Fruit fly (Drosophila melanogaster) whole organism, prepupa: ENCODE results near the gene Graf.

ENCODE experiments used
- Blimp-1 ChIP-seq: fragments of 200-800 bp; sonication (Bioruptor generic); optimal IDR thresholded peaks from 3 replicates; lab custom pipeline; 2017; ENCODE audit warnings: missing biosample characterization, missing genetic modification characterization, mild to moderate bottlenecking, moderate library complexity, missing genetic modification reagents
- CG10669 ChIP-seq: fragments of 200-800 bp; sonication (Bioruptor generic); optimal IDR thresholded peaks from 3 replicates; lab custom pipeline; 2018; ENCODE audit warnings: missing biosample characterization, mild to moderate bottlenecking, missing genetic modification characterization, moderate library complexity
- CG11762 ChIP-seq: fragments of 200-800 bp; sonication (Bioruptor generic); optimal IDR thresholded peaks from 3 replicates; lab custom pipeline; 2016; ENCODE audit warnings: missing biosample characterization, missing genetic modification characterization; ENCODE audit not compliant: insufficient read depth
- CG15336 ChIP-seq: fragments of 200-800 bp; sonication (Bioruptor generic); IDR thresholded peaks from 2 replicates; pipeline ENCODE4 v1.3.6; 2022; ENCODE audit warnings: missing biosample characterization, missing genetic modification characterization
- CG1621 ChIP-seq: fragments of 200-800 bp; sonication (Bioruptor generic); optimal IDR thresholded peaks from 3 replicates; lab custom pipeline; 2018; ENCODE audit warnings: missing biosample characterization, mild to moderate bottlenecking, missing genetic modification characterization
- CG3032 ChIP-seq: fragments of 200-800 bp; optimal IDR thresholded peaks from 2 replicates; lab custom pipeline; 2019; ENCODE audit warnings: missing biosample characterization, mild to moderate bottlenecking, missing genetic modification characterization, moderate library complexity
- CG32006 ChIP-seq: fragments of 200-800 bp; sonication (Bioruptor generic); optimal IDR thresholded peaks from 3 replicates; lab custom pipeline; 2017; ENCODE audit warnings: missing biosample characterization, mild to moderate bottlenecking, missing genetic modification characterization
- CG34406 ChIP-seq: fragments of 200-800 bp; sonication (Bioruptor generic); optimal IDR thresholded peaks from 3 replicates; lab custom pipeline; 2016; ENCODE audit warnings: missing biosample characterization, missing genetic modification characterization
- CG3919 ChIP-seq: fragments of 200-800 bp; sonication (Bioruptor generic); optimal IDR thresholded peaks from 3 replicates; lab custom pipeline; 2016; ENCODE audit warnings: missing biosample characterization, missing genetic modification characterization
- CG6163 ChIP-seq: fragments of 200-800 bp; sonication (Bioruptor generic); IDR thresholded peaks from 3 replicates; pipeline ENCODE4 v1.3.6; 2022; ENCODE audit warnings: missing biosample characterization, missing genetic modification characterization
- CG6276 ChIP-seq: fragments of 200-800 bp; sonication (Bioruptor generic); optimal IDR thresholded peaks from 2 replicates; lab custom pipeline; 2017; ENCODE audit warnings: missing biosample characterization, mild to moderate bottlenecking, missing genetic modification characterization
- CG6808 ChIP-seq: fragments of 200-800 bp; sonication (Bioruptor generic); optimal IDR thresholded peaks from 3 replicates; lab custom pipeline; 2017; ENCODE audit warnings: missing biosample characterization, missing genetic modification characterization, mild to moderate bottlenecking, moderate library complexity, missing genetic modification reagents
- CG6854 ChIP-seq: fragments of 200-800 bp; sonication (Bioruptor generic); optimal IDR thresholded peaks from 2 replicates; lab custom pipeline; 2017; ENCODE audit warnings: missing biosample characterization, mild to moderate bottlenecking, missing genetic modification characterization
- CG7368 ChIP-seq: fragments of 200-800 bp; sonication (Bioruptor generic); optimal IDR thresholded peaks from 3 replicates; lab custom pipeline; 2016; ENCODE audit warnings: missing biosample characterization, missing genetic modification characterization
- CG8119 ChIP-seq: fragments of 200-800 bp; sonication (Bioruptor generic); IDR thresholded peaks from 3 replicates; pipeline ENCODE4 v1.3.6; 2022; ENCODE audit warnings: missing biosample characterization, missing genetic modification characterization
- CG9139 ChIP-seq: fragments of 200-800 bp; sonication (Bioruptor generic); optimal IDR thresholded peaks from 3 replicates; lab custom pipeline; 2017; ENCODE audit warnings: missing biosample characterization, mild to moderate bottlenecking, missing genetic modification characterization
- Eip78C ChIP-seq: fragments of 200-800 bp; sonication (Bioruptor generic); peaks from one replicate; lab custom pipeline; 2016; ENCODE audit warnings: missing biosample characterization, missing genetic modification characterization
- Eip93F ChIP-seq: fragments of 200-800 bp; sonication (Bioruptor generic); optimal IDR thresholded peaks from 2 replicates; lab custom pipeline; 2016; ENCODE audit warnings: missing biosample characterization, mild to moderate bottlenecking, missing genetic modification characterization
- Ets21C ChIP-seq: fragments of 200-800 bp; sonication (Bioruptor generic); optimal IDR thresholded peaks from 3 replicates; lab custom pipeline; 2016; ENCODE audit warnings: missing biosample characterization, missing genetic modification characterization
- Ets96B ChIP-seq: fragments of 200-800 bp; optimal IDR thresholded peaks from 2 replicates; lab custom pipeline; 2019; ENCODE audit warnings: missing biosample characterization, mild to moderate bottlenecking, missing genetic modification characterization, moderate library complexity
- Gug ChIP-seq: fragments of 200-800 bp; sonication (Bioruptor generic); IDR thresholded peaks from 2 replicates; pipeline ENCODE4 v1.3.6; 2022; ENCODE audit warnings: missing biosample characterization, missing genetic modification characterization
- Hr38 ChIP-seq: sonication (Bioruptor generic); optimal IDR thresholded peaks from 2 replicates; lab custom pipeline; 2016; ENCODE audit warnings: missing biosample characterization, missing genetic modification characterization
- Hr4 ChIP-seq: fragments of 200-800 bp; sonication (Bioruptor generic); optimal IDR thresholded peaks from 3 replicates; lab custom pipeline; 2016; ENCODE audit warnings: missing biosample characterization, missing genetic modification characterization
- Met ChIP-seq: fragments of 200-800 bp; sonication (Bioruptor generic); optimal IDR thresholded peaks from 3 replicates; lab custom pipeline; 2016; ENCODE audit warnings: missing biosample characterization, missing genetic modification characterization
- OdsH ChIP-seq: fragments of 200-800 bp; sonication (Bioruptor generic); optimal IDR thresholded peaks from 3 replicates; lab custom pipeline; 2016; ENCODE audit warnings: missing biosample characterization, missing genetic modification characterization
- Smox ChIP-seq: fragments of 200-800 bp; sonication (Bioruptor generic); optimal IDR thresholded peaks from 3 replicates; lab custom pipeline; 2016; ENCODE audit warnings: missing biosample characterization, missing genetic modification characterization
- Sox102F ChIP-seq: fragments of 200-800 bp; sonication (Bioruptor generic); optimal IDR thresholded peaks from 2 replicates; lab custom pipeline; 2016; ENCODE audit warnings: missing biosample characterization, mild to moderate bottlenecking, missing genetic modification characterization
- Sox14 ChIP-seq: fragments of 200-800 bp; sonication (Bioruptor generic); optimal IDR thresholded peaks from 3 replicates; lab custom pipeline; 2016; ENCODE audit warnings: missing biosample characterization, missing genetic modification characterization
- achi ChIP-seq: fragments of 200-800 bp; sonication (Bioruptor generic); optimal IDR thresholded peaks from 3 replicates; lab custom pipeline; 2016; ENCODE audit warnings: missing biosample characterization, missing genetic modification characterization
- cyc ChIP-seq: fragments of 200-800 bp; sonication (Bioruptor generic); optimal IDR thresholded peaks from 3 replicates; lab custom pipeline; 2016; ENCODE audit warnings: missing biosample characterization, missing genetic modification characterization
- dac ChIP-seq: fragments of 200-800 bp; sonication (Bioruptor generic); optimal IDR thresholded peaks from 2 replicates; lab custom pipeline; 2017; ENCODE audit warnings: missing biosample characterization, mild to moderate bottlenecking, missing genetic modification characterization
- dsx ChIP-seq: fragments of 200-800 bp; optimal IDR thresholded peaks from 3 replicates; lab custom pipeline; 2019; ENCODE audit warnings: missing biosample characterization, mild to moderate bottlenecking, missing genetic modification characterization, moderate library complexity; ENCODE audit not compliant: poor library complexity, severe bottlenecking
- eg ChIP-seq: fragments of 200-800 bp; sonication (Bioruptor generic); IDR thresholded peaks from 3 replicates; pipeline ENCODE4 v1.3.6; 2022; ENCODE audit warnings: missing biosample characterization, missing genetic modification characterization
- esn ChIP-seq: fragments of 200-800 bp; sonication (Bioruptor generic); optimal IDR thresholded peaks from 2 replicates; lab custom pipeline; 2016; ENCODE audit warnings: missing biosample characterization, mild to moderate bottlenecking, missing genetic modification characterization, moderate library complexity
- fd59A ChIP-seq: fragments of 200-800 bp; sonication (Bioruptor generic); optimal IDR thresholded peaks from 2 replicates; lab custom pipeline; 2017; ENCODE audit warnings: missing biosample characterization, mild to moderate bottlenecking, missing genetic modification characterization, missing genetic modification reagents
- fkh ChIP-seq: fragments of 200-800 bp; sonication (Bioruptor generic); optimal IDR thresholded peaks from 3 replicates; lab custom pipeline; 2017; ENCODE audit warnings: missing biosample characterization, mild to moderate bottlenecking, missing genetic modification characterization, moderate library complexity
- lz ChIP-seq: fragments of 200-800 bp; sonication (Bioruptor generic); optimal IDR thresholded peaks from 3 replicates; lab custom pipeline; 2016; ENCODE audit warnings: missing biosample characterization, missing genetic modification characterization
- pdm3 ChIP-seq: fragments of 200-800 bp; sonication (Bioruptor generic); optimal IDR thresholded peaks from 3 replicates; lab custom pipeline; 2016; ENCODE audit warnings: missing biosample characterization, missing genetic modification characterization
- spab ChIP-seq: fragments of 200-800 bp; sonication (Bioruptor generic); optimal IDR thresholded peaks from 2 replicates; lab custom pipeline; 2017; ENCODE audit warnings: missing biosample characterization, mild to moderate bottlenecking, missing genetic modification characterization, missing genetic modification reagents
- ss ChIP-seq, 2 experiments: fragments of 200-800 bp; sonication (Bioruptor generic); optimal IDR thresholded peaks; 2 replicates in 1 of 2; 3 replicates in 1 of 2; lab custom pipeline; 2017 to 2018; ENCODE audit warnings: mild to moderate bottlenecking in 2 of 2, missing biosample characterization in 2 of 2, missing genetic modification characterization in 2 of 2, moderate library complexity in 1 of 2
- svp ChIP-seq: fragments of 200-800 bp; sonication (Bioruptor generic); peaks from one replicate; lab custom pipeline; 2016; ENCODE audit warnings: missing biosample characterization, missing genetic modification characterization

Gene Graf

dm6 chrX:15733192-15733892, 27.2 kb downstream of the Graf start:
- TF ChIP-seq eg (GFP tag; lab: Robert Waterston, UW) (peak; percentile 72), CG9139 (no peak), Smox (no peak), CG8119 (GFP tag; lab: Robert Waterston, UW) (peak; percentile 26; the same call in 1 of the 3 replicates), dac (no peak), Eip93F (GFP tag; lab: Kevin White, UChicago) (no peak), CG34406 (no peak), esn (GFP tag; lab: Kevin White, UChicago) (no peak), svp (GFP tag; lab: Kevin White, UChicago) (no peak), spab (no peak), CG3032 (tag; lab: Kevin White, UChicago) (no peak), Ets21C (no peak), Gug (GFP tag; lab: Robert Waterston, UW) (no peak), OdsH (GFP tag; lab: Kevin White, UChicago) (no peak), Sox102F (GFP tag; lab: Kevin White, UChicago) (no peak), fd59A (GFP tag; lab: Kevin White, UChicago) (no peak), CG15336 (GFP tag; lab: Robert Waterston, UW) (peak; percentile 60), CG6163 (GFP tag; lab: Robert Waterston, UW) (peak; percentile 47; the same call in 1 of the 3 replicates), CG3919 (no peak), Hr38 (GFP tag; lab: Kevin White, UChicago) (no peak), CG6854 (GFP tag; lab: Kevin White, UChicago) (no peak), Blimp-1 (GFP tag; lab: Kevin White, UChicago) (no peak), Ets96B (tag; lab: Kevin White, UChicago) (no peak), CG10669 (GFP tag; lab: Kevin White, UChicago) (no peak), Eip78C (peak; percentile 32), Met (GFP tag; lab: Kevin White, UChicago) (no peak), achi (no peak), CG32006 (no peak)

- TF ChIP-seq CG7368 (no peak), fkh (GFP tag; lab: Kevin White, UChicago) (no peak), ss (GFP tag; optimal IDR thresholded peaks at IDR 0.05; lab: Kevin White, UChicago) (no peak), lz (no peak), Ets21C (no peak)
Measured at dm6 chrX:15731968-15732367, 28.6 kb downstream of the Graf start, which contains the start of gene CG8191. Gene CG8191, plus strand, starts transcription at chrX:15732178.

- TF ChIP-seq pdm3: no peak
- peak; percentile 17 for TF ChIP-seq Sox14
- peak; percentile 25 for TF ChIP-seq dsx (GFP tag; lab: Kevin White, UChicago)
- TF ChIP-seq Hr4: no peak
- peak; percentile 10 for TF ChIP-seq esn (GFP tag; lab: Kevin White, UChicago)
- TF ChIP-seq CG15336 (GFP tag; lab: Robert Waterston, UW): 0 out of 2 replicates have a peak, but pooled peaks have one; percentile 14
- TF ChIP-seq CG6808 (GFP tag; lab: Kevin White, UChicago): no peak
- TF ChIP-seq CG6854 (GFP tag; lab: Kevin White, UChicago): peak; percentile 47
- no peak for TF ChIP-seq CG11762
- no peak for TF ChIP-seq Eip78C
- TF ChIP-seq cyc (GFP tag; lab: Kevin White, UChicago): no peak
- no peak for TF ChIP-seq CG6276 (GFP tag; lab: Kevin White, UChicago)
- no peak for TF ChIP-seq Smox
- TF ChIP-seq Ets96B (tag; lab: Kevin White, UChicago): no peak
- TF ChIP-seq Blimp-1 (GFP tag; lab: Kevin White, UChicago): no peak
- TF ChIP-seq CG1621 (tag; lab: Kevin White, UChicago): no peak
- TF ChIP-seq svp (GFP tag; lab: Kevin White, UChicago): no peak
- TF ChIP-seq ss (GFP tag; optimal IDR thresholded peaks at IDR 0.05; lab: Kevin White, UChicago): no peak
- no peak for TF ChIP-seq Hr38 (GFP tag; lab: Kevin White, UChicago)
- TF ChIP-seq, all 60 proteins: peak for 5
Measured at dm6 chrX:15712409-15712808, 48.1 kb downstream of the Graf start, which contains the start of gene HUWE1. Gene HUWE1, plus strand, starts transcription at chrX:15712628.
